Worm (Caenorhabditis elegans) whole organism, L1 larva: ENCODE data around the gene F38B7.11.

Source experiments
- C04F5.9 ChIP-seq: sonication (generic microtip); optimal IDR thresholded peaks from 2 replicates; lab custom pipeline; 2016; ENCODE audit warnings: missing genetic modification characterization, missing compliant biosample characterization
- C16A3.4 ChIP-seq: fragments of 150-350 bp; optimal IDR thresholded peaks from 2 replicates; lab custom pipeline; 2014; ENCODE audit warnings: missing biosample characterization, missing genetic modification characterization
- C34B4.2 ChIP-seq: sonication (generic microtip); optimal IDR thresholded peaks from 2 replicates; lab custom pipeline; 2017; ENCODE audit warnings: mild to moderate bottlenecking, missing genetic modification characterization, missing compliant biosample characterization
- F16B12.6 ChIP-seq: fragments of 150-350 bp; optimal IDR thresholded peaks from 2 replicates; lab custom pipeline; 2014; ENCODE audit warnings: missing biosample characterization, missing genetic modification characterization
- alr-1 ChIP-seq: fragments of 200-800 bp; sonication (Bioruptor generic); optimal IDR thresholded peaks from 2 replicates; lab custom pipeline; 2018; ENCODE audit warnings: borderline replicate concordance, mild to moderate bottlenecking, missing genetic modification characterization, missing compliant biosample characterization
- aly-2 ChIP-seq: fragments of 150-350 bp; optimal IDR thresholded peaks from 2 replicates; lab custom pipeline; 2014; ENCODE audit warnings: missing biosample characterization, missing genetic modification characterization
- ceh-8 ChIP-seq: fragments of 200-800 bp; sonication (Bioruptor generic); optimal IDR thresholded peaks from 2 replicates; lab custom pipeline; 2018; ENCODE audit warnings: mild to moderate bottlenecking, missing genetic modification characterization, moderate library complexity, missing compliant biosample characterization
- ces-1 ChIP-seq: fragments of 150-350 bp; optimal IDR thresholded peaks from 2 replicates; lab custom pipeline; 2014; ENCODE audit warnings: missing biosample characterization, missing genetic modification reagents, missing genetic modification characterization
- dpl-1 ChIP-seq, 3 experiments: fragments of 150-350 bp in 2 of 3; sonication (generic microtip) in 1 of 3; optimal IDR thresholded peaks; 2 replicates each; lab custom pipeline; 2014 to 2017; ENCODE audit warnings: missing biosample characterization in 3 of 3, missing genetic modification characterization in 3 of 3, missing genetic modification reagents in 3 of 3
- dsc-1 ChIP-seq: sonication (generic microtip); optimal IDR thresholded peaks from 2 replicates; lab custom pipeline; 2016; ENCODE audit warnings: mild to moderate bottlenecking, missing genetic modification characterization, missing compliant biosample characterization
- efl-1 ChIP-seq, 4 experiments: fragments of 150-350 bp; optimal IDR thresholded peaks in 3 of 4; peaks in 1 of 4; 1 replicate in 1 of 4; 2 replicates in 3 of 4; lab custom pipeline; 2014; ENCODE audit warnings: missing biosample characterization in 2 of 4, missing genetic modification characterization in 2 of 4, missing genetic modification reagents in 2 of 4
- egl-13 ChIP-seq: sonication (generic microtip); optimal IDR thresholded peaks from 2 replicates; lab custom pipeline; 2016; ENCODE audit warnings: missing genotype, missing genetic modification reagents, missing genetic modification characterization, missing compliant biosample characterization
- elt-3 ChIP-seq, 6 experiments: fragments of 150-350 bp in 1 of 6; sonication (generic microtip); optimal IDR thresholded peaks; 2 replicates each; lab custom pipeline; 2017 to 2018; ENCODE audit warnings: missing biosample characterization in 6 of 6, missing genetic modification characterization in 6 of 6, inconsistent platforms in 1 of 6
- fkh-8 ChIP-seq: sonication (generic microtip); optimal IDR thresholded peaks from 2 replicates; lab custom pipeline; 2016; ENCODE audit warnings: mild to moderate bottlenecking, missing genetic modification characterization, missing compliant biosample characterization
- grh-1 ChIP-seq: fragments of 200-800 bp; sonication (Bioruptor generic); IDR thresholded peaks from 2 replicates; pipeline ENCODE4 v1.3.6; 2022; ENCODE audit warnings: missing genetic modification reagents, missing genetic modification characterization, missing compliant biosample characterization
- hlh-17 ChIP-seq: fragments of 200-800 bp; sonication (Bioruptor generic); optimal IDR thresholded peaks from 2 replicates; lab custom pipeline; 2018; ENCODE audit warnings: missing genetic modification characterization, mild to moderate bottlenecking, missing compliant biosample characterization, moderate library complexity, borderline replicate concordance
- hlh-4 ChIP-seq: sonication (generic microtip); optimal IDR thresholded peaks from 2 replicates; lab custom pipeline; 2016; ENCODE audit warnings: mild to moderate bottlenecking, missing genetic modification characterization, missing compliant biosample characterization
- irx-1 ChIP-seq: sonication (generic microtip); optimal IDR thresholded peaks from 2 replicates; lab custom pipeline; 2016; ENCODE audit warnings: missing genetic modification characterization, missing compliant biosample characterization
- isw-1 ChIP-seq: fragments of 200-800 bp; sonication (Bioruptor generic); IDR thresholded peaks from 2 replicates; pipeline ENCODE4 v1.3.6; 2022; ENCODE audit warnings: missing genetic modification characterization, missing compliant biosample characterization
- lin-14 ChIP-seq: fragments of 200-800 bp; sonication (Bioruptor generic); optimal IDR thresholded peaks from 2 replicates; lab custom pipeline; 2018; ENCODE audit warnings: mild to moderate bottlenecking, missing genetic modification characterization, moderate library complexity, missing compliant biosample characterization
- lin-15B ChIP-seq: fragments of 150-350 bp; sonication (generic microtip); optimal IDR thresholded peaks from 3 replicates; lab custom pipeline; 2014; ENCODE audit warnings: missing biosample characterization, missing genetic modification characterization
- lir-3 ChIP-seq: sonication (generic microtip); optimal IDR thresholded peaks from 2 replicates; lab custom pipeline; 2016; ENCODE audit warnings: mild to moderate bottlenecking, missing genetic modification characterization, moderate library complexity, missing compliant biosample characterization; ENCODE audit not compliant: poor library complexity
- mab-9 ChIP-seq: fragments of 200-800 bp; sonication (Bioruptor generic); IDR thresholded peaks from 2 replicates; pipeline ENCODE4 v1.3.6; 2022; ENCODE audit warnings: missing genetic modification reagents, missing genetic modification characterization, missing compliant biosample characterization
- nhr-20 ChIP-seq: sonication (generic microtip); optimal IDR thresholded peaks from 2 replicates; lab custom pipeline; 2016; ENCODE audit warnings: mild to moderate bottlenecking, missing genetic modification characterization, missing compliant biosample characterization
- nhr-237 ChIP-seq: fragments of 150-350 bp; optimal IDR thresholded peaks from 2 replicates; lab custom pipeline; 2014; ENCODE audit warnings: missing biosample characterization, missing genetic modification characterization
- nhr-47 ChIP-seq: sonication (generic microtip); optimal IDR thresholded peaks from 2 replicates; lab custom pipeline; 2016; ENCODE audit warnings: mild to moderate bottlenecking, missing genetic modification characterization, moderate library complexity, missing compliant biosample characterization
- nhr-77 ChIP-seq: fragments of 150-350 bp; optimal IDR thresholded peaks from 2 replicates; lab custom pipeline; 2014; ENCODE audit warnings: missing biosample characterization, missing genetic modification characterization
- pqm-1 ChIP-seq: sonication (generic microtip); optimal IDR thresholded peaks from 3 replicates; lab custom pipeline; 2017; ENCODE audit warnings: missing biosample characterization, missing genetic modification characterization
- skn-1 ChIP-seq: fragments of 150-350 bp; optimal IDR thresholded peaks from 2 replicates; lab custom pipeline; 2014; ENCODE audit warnings: missing biosample characterization, missing genetic modification characterization
- sptf-1 ChIP-seq: fragments of 150-350 bp; optimal IDR thresholded peaks from 2 replicates; lab custom pipeline; 2014; ENCODE audit warnings: missing biosample characterization, missing genetic modification characterization
- sup-37 ChIP-seq: fragments of 200-800 bp; sonication (Bioruptor generic); optimal IDR thresholded peaks from 2 replicates; lab custom pipeline; 2018; ENCODE audit warnings: mild to moderate bottlenecking, missing genetic modification characterization, missing compliant biosample characterization
- swsn-7 ChIP-seq: sonication (generic microtip); optimal IDR thresholded peaks from 2 replicates; lab custom pipeline; 2016; ENCODE audit warnings: missing genetic modification characterization, missing compliant biosample characterization
- tbx-2 ChIP-seq: sonication (generic microtip); optimal IDR thresholded peaks from 2 replicates; lab custom pipeline; 2016; ENCODE audit warnings: missing genetic modification characterization, missing compliant biosample characterization
- unc-130 ChIP-seq: fragments of 150-350 bp; optimal IDR thresholded peaks from 2 replicates; lab custom pipeline; 2017; ENCODE audit warnings: missing biosample characterization, missing genetic modification characterization, inconsistent platforms
- unc-30 ChIP-seq: sonication (generic microtip); optimal IDR thresholded peaks from 2 replicates; lab custom pipeline; 2017; ENCODE audit warnings: missing biosample characterization, missing genetic modification characterization
- unc-62 ChIP-seq: fragments of 150-350 bp; optimal IDR thresholded peaks from 2 replicates; lab custom pipeline; 2014; ENCODE audit warnings: missing biosample characterization, missing genetic modification reagents, missing genetic modification characterization
- unc-86 ChIP-seq: sonication (generic microtip); optimal IDR thresholded peaks from 2 replicates; lab custom pipeline; 2016; ENCODE audit warnings: missing genetic modification characterization, missing compliant biosample characterization
- xbp-1 ChIP-seq: sonication (generic microtip); optimal IDR thresholded peaks from 2 replicates; lab custom pipeline; 2016; ENCODE audit warnings: missing genetic modification characterization, missing compliant biosample characterization
- zip-4 ChIP-seq: fragments of 200-800 bp; sonication (Bioruptor generic); optimal IDR thresholded peaks from 2 replicates; lab custom pipeline; 2018; ENCODE audit warnings: mild to moderate bottlenecking, missing genetic modification characterization, moderate library complexity, missing compliant biosample characterization
- ztf-4 ChIP-seq: fragments of 150-350 bp; optimal IDR thresholded peaks from 2 replicates; lab custom pipeline; 2014; ENCODE audit warnings: missing biosample characterization, missing genetic modification characterization

F38B7.11 gene

ce11 chrV:11508773-11509172 lies 38.1 kb upstream of the F38B7.11 start, which contains the start of gene ttll-5 (continued):
- TF ChIP-seq unc-30 (tag; lab: Kevin White, UChicago) (no peak), F16B12.6 (tag; lab: Kevin White, UChicago) (no peak), swsn-7 (tag; lab: Kevin White, UChicago) (no peak), mab-9 (GFP tag; lab: Robert Waterston, UW) (no peak), unc-62 (no peak), hlh-4 (tag; lab: Kevin White, UChicago) (no peak), ztf-4 (tag; lab: Kevin White, UChicago) (no peak), zip-4 (GFP tag; lab: Kevin White, UChicago) (no peak), pqm-1 (tag; lab: Kevin White, UChicago) (no peak), sup-37 (GFP tag; lab: Kevin White, UChicago) (no peak)

ce11 chrV:11513432-11513831 lies 33.5 kb upstream of the F38B7.11 start, which contains the start of gene C55A6.3:
TSS of gene C55A6.3 (minus strand) at chrV:11513532.
- TF ChIP-seq dpl-1 (GFP tag; optimal IDR thresholded peaks at IDR 0.05; lab: Kevin White, UChicago) (no peak), C16A3.4 (tag; lab: Kevin White, UChicago) (no peak), fkh-8 (tag; lab: Kevin White, UChicago) (no peak), sptf-1 (tag; lab: Kevin White, UChicago) (no peak), aly-2 (no peak), sup-37 (GFP tag; lab: Kevin White, UChicago) (no peak), nhr-77 (tag; lab: Kevin White, UChicago) (no peak), lin-15B (tag; lab: Kevin White, UChicago) (no peak), lir-3 (no peak), alr-1 (tag; lab: Kevin White, UChicago) (no peak), nhr-20 (tag; lab: Kevin White, UChicago) (no peak)

ce11 chrV:11514677-11515076 lies 32.2 kb upstream of the F38B7.11 start, which contains the start of gene C55A6.6:
TSS of gene C55A6.6 (minus strand) at chrV:11514737.
- no peak for TF ChIP-seq mab-9 (GFP tag; lab: Robert Waterston, UW)
- no peak for TF ChIP-seq ces-1 (GFP tag; lab: Kevin White, UChicago)
- no peak for TF ChIP-seq nhr-47 (tag; lab: Kevin White, UChicago)
- TF ChIP-seq tbx-2 (tag; lab: Kevin White, UChicago): no peak
- TF ChIP-seq zip-4 (GFP tag; lab: Kevin White, UChicago): no peak
- no peak for TF ChIP-seq lin-15B (tag; lab: Kevin White, UChicago)
- no peak for TF ChIP-seq unc-62
- no peak for TF ChIP-seq unc-130 (tag; lab: Kevin White, UChicago)
- no peak for TF ChIP-seq isw-1 (GFP tag; lab: Robert Waterston, UW)
- no peak for TF ChIP-seq skn-1 (tag; lab: Kevin White, UChicago)
- TF ChIP-seq dpl-1 (GFP tag; optimal IDR thresholded peaks at IDR 0.05; lab: Kevin White, UChicago): no peak
- no peak for TF ChIP-seq swsn-7 (tag; lab: Kevin White, UChicago)

ce11 chrV:11515145-11515544 lies 31.8 kb upstream of the F38B7.11 start:
- TF ChIP-seq dsc-1 (tag; lab: Kevin White, UChicago) (peak; percentile 21), hlh-17 (GFP tag; lab: Kevin White, UChicago) (no peak), efl-1 (optimal IDR thresholded peaks at IDR 0.05; lab: Kevin White, UChicago) (no peak), efl-1 (GFP tag; optimal IDR thresholded peaks at IDR 0.05 in 1 of 2; lab: Kevin White, UChicago) (peak in 1 of 2 experiments; percentile 31)

- TF ChIP-seq xbp-1 (tag; lab: Kevin White, UChicago): no peak
- TF ChIP-seq swsn-7 (tag; lab: Kevin White, UChicago): no peak
- TF ChIP-seq elt-3 (tag; optimal IDR thresholded peaks at IDR 0.05; lab: Kevin White, UChicago): no peak
- no peak for TF ChIP-seq C04F5.9 (tag; lab: Kevin White, UChicago)
- TF ChIP-seq C34B4.2: no peak
- TF ChIP-seq unc-130 (tag; lab: Kevin White, UChicago): no peak
- peak; percentile 93 for TF ChIP-seq skn-1 (tag; lab: Kevin White, UChicago)
- no peak for TF ChIP-seq unc-86 (tag; lab: Kevin White, UChicago)
- peak; percentile 26 for TF ChIP-seq lin-14
- TF ChIP-seq dsc-1 (tag; lab: Kevin White, UChicago): no peak
- TF ChIP-seq grh-1 (GFP tag; lab: Robert Waterston, UW): no peak
- no peak for TF ChIP-seq egl-13 (tag; lab: Kevin White, UChicago)
- TF ChIP-seq nhr-237 (tag; lab: Kevin White, UChicago): no peak
- no peak for TF ChIP-seq efl-1 (optimal IDR thresholded peaks at IDR 0.05; lab: Kevin White, UChicago)
- TF ChIP-seq efl-1 (GFP tag; optimal IDR thresholded peaks at IDR 0.05 in 1 of 2; lab: Kevin White, UChicago): peak in 1 of 2 experiments; percentile 58
- TF ChIP-seq mab-9 (GFP tag; lab: Robert Waterston, UW): no peak
- TF ChIP-seq irx-1: no peak
- no peak for TF ChIP-seq zip-4 (GFP tag; lab: Kevin White, UChicago)
- no peak for TF ChIP-seq ceh-8 (GFP tag; lab: Kevin White, UChicago)
- TF ChIP-seq, all 84 proteins: peak for 3
These were observed 30.7 kb upstream of the F38B7.11 start, which contains the start of gene sdz-8 for ce11 chrV:11516141-11516591. TSS of gene sdz-8 (minus strand) at chrV:11516191.
